Worm (Caenorhabditis elegans): ENCODE data around the gene prp-19.

DNA sequence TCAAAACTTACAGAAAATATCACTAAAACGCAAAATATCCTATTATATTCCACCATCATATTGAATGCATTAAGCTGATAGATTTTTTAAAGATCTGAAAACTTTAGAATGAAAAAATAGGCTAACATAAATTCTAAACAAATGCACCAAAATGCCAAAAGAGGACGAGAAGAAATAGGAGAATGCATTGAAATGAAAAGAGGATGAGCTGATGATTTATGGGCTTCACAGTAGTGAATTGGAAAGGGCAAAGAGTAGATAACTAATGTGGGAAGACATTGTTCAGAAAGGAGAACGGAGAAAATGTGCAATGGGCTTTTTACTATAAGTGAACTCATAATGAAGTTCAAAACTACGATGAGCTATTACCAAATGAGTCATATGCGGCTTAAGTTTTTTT lies 45.7 kb upstream of the prp-19 start, which contains the start of gene cutl-19:
- TF ChIP-seq tlp-1 (tag; optimal IDR thresholded peaks at IDR 0.05), result no peak
- no peak for TF ChIP-seq nhr-12 (tag; optimal IDR thresholded peaks at IDR 0.05)
- TF ChIP-seq dsc-1 (tag; optimal IDR thresholded peaks at IDR 0.05), result no peak
- TF ChIP-seq zip-4 (GFP tag; optimal IDR thresholded peaks at IDR 0.05), result no peak
- TF ChIP-seq nhr-77 (tag; optimal IDR thresholded peaks at IDR 0.05), result no peak

Measured in whole organism, L1 larva.